Worm (Caenorhabditis elegans): ENCODE results near the gene F38E1.10.

- no peak for TF ChIP-seq lin-13 (GFP tag; optimal IDR thresholded peaks at IDR 0.05)
- no peak for TF ChIP-seq snu-23 (GFP tag; optimal IDR thresholded peaks at IDR 0.05)
- TF ChIP-seq ces-1 (GFP tag; optimal IDR thresholded peaks at IDR 0.05), result no peak
- no peak for TF ChIP-seq unc-130 (tag; optimal IDR thresholded peaks at IDR 0.05)
- TF ChIP-seq dpl-1 (GFP tag; optimal IDR thresholded peaks at IDR 0.05), result no peak
- no peak for TF ChIP-seq elt-3 (tag; optimal IDR thresholded peaks at IDR 0.05)
- no peak for TF ChIP-seq C16A3.4 (tag; optimal IDR thresholded peaks at IDR 0.05)
- no peak for TF ChIP-seq unc-30 (tag; optimal IDR thresholded peaks at IDR 0.05)
Measured at ce11 chrV:8380076-8380475, 4.8 kb upstream of the F38E1.10 start.

All from whole organism, L1 larva.